Fruit fly (Drosophila melanogaster) whole organism, embryonic: Measurements from ENCODE around the gene mtTFB2.
A peak's percentile ranks its signal among the peaks of the same experiment; 100 is the strongest.

Experiments used
- Blimp-1 ChIP-seq: fragments of 200-800 bp; sonication (Bioruptor generic); optimal IDR thresholded peaks from 3 replicates; lab custom pipeline; 2018; ENCODE audit warnings: missing biosample characterization, missing genetic modification characterization, mild to moderate bottlenecking, moderate library complexity, missing genetic modification reagents
- CG11085 ChIP-seq: fragments of 200-800 bp; sonication (Bioruptor generic); IDR thresholded peaks from 2 replicates; pipeline ENCODE4 v1.3.6; 2022; ENCODE audit warnings: missing biosample characterization, missing genetic modification characterization
- CG11696 ChIP-seq: fragments of 200-800 bp; sonication (Bioruptor generic); IDR thresholded peaks from 2 replicates; pipeline ENCODE4 v1.3.6; 2022; ENCODE audit warnings: missing biosample characterization, missing genetic modification characterization
- CG12236 ChIP-seq: fragments of 200-800 bp; sonication (Bioruptor generic); optimal IDR thresholded peaks from 2 replicates; lab custom pipeline; 2016; ENCODE audit warnings: missing biosample characterization, missing genetic modification characterization
- CG13287 ChIP-seq: fragments of 200-800 bp; sonication (Bioruptor generic); IDR thresholded peaks from 2 replicates; pipeline ENCODE4 v1.3.6; 2022; ENCODE audit warnings: missing biosample characterization, missing genetic modification characterization; ENCODE audit not compliant: partially characterized antibody
- CG14014 ChIP-seq: fragments of 200-800 bp; sonication (Bioruptor generic); IDR thresholded peaks from 2 replicates; pipeline ENCODE4 v1.3.6; 2022; ENCODE audit warnings: missing biosample characterization, missing genetic modification characterization
- CG15073 ChIP-seq: fragments of 200-800 bp; sonication (Bioruptor generic); optimal IDR thresholded peaks from 2 replicates; lab custom pipeline; 2016; ENCODE audit warnings: missing biosample characterization, missing genetic modification characterization
- CG15269 ChIP-seq: fragments of 200-800 bp; sonication (Bioruptor generic); optimal IDR thresholded peaks from 2 replicates; lab custom pipeline; 2018; ENCODE audit warnings: missing biosample characterization, mild to moderate bottlenecking, missing genetic modification characterization, moderate library complexity
- CG15514 ChIP-seq: fragments of 200-800 bp; sonication (Bioruptor generic); optimal IDR thresholded peaks from 3 replicates; lab custom pipeline; 2017; ENCODE audit warnings: missing biosample characterization, missing genetic modification characterization, mild to moderate bottlenecking, moderate library complexity, missing genetic modification reagents
- CG17186 ChIP-seq: fragments of 200-800 bp; sonication (Bioruptor generic); optimal IDR thresholded peaks from 3 replicates; lab custom pipeline; 2017; ENCODE audit warnings: missing biosample characterization, missing genetic modification reagents, missing genetic modification characterization
- CG17568 ChIP-seq: fragments of 200-800 bp; sonication (Bioruptor generic); optimal IDR thresholded peaks from 2 replicates; lab custom pipeline; 2018; ENCODE audit warnings: missing biosample characterization, mild to moderate bottlenecking, missing genetic modification characterization, moderate library complexity
- CG2199 ChIP-seq: fragments of 200-800 bp; sonication (Bioruptor generic); IDR thresholded peaks from 3 replicates; pipeline ENCODE4 v1.3.6; 2022; ENCODE audit warnings: missing biosample characterization, missing genetic modification characterization
- CG31388 ChIP-seq: fragments of 200-800 bp; sonication (Bioruptor generic); optimal IDR thresholded peaks from 2 replicates; lab custom pipeline; 2016; ENCODE audit warnings: missing biosample characterization, missing genetic modification characterization
- CG3281 ChIP-seq: fragments of 200-800 bp; sonication (Bioruptor generic); optimal IDR thresholded peaks from 3 replicates; lab custom pipeline; 2017; ENCODE audit warnings: missing biosample characterization, mild to moderate bottlenecking, missing genetic modification characterization
- CG3838 ChIP-seq: fragments of 200-800 bp; sonication (Bioruptor generic); optimal IDR thresholded peaks from 3 replicates; lab custom pipeline; 2016; ENCODE audit warnings: missing biosample characterization, missing genetic modification characterization
- CG4424 ChIP-seq: fragments of 200-800 bp; sonication (Bioruptor generic); optimal IDR thresholded peaks from 3 replicates; lab custom pipeline; 2016; ENCODE audit warnings: missing biosample characterization, missing genetic modification characterization
- CG8765 ChIP-seq: fragments of 200-800 bp; sonication (Bioruptor generic); IDR thresholded peaks from 2 replicates; pipeline ENCODE4 v1.3.6; 2022; ENCODE audit warnings: missing biosample characterization, missing genetic modification characterization
- CG9727 ChIP-seq: fragments of 200-800 bp; sonication (Bioruptor generic); optimal IDR thresholded peaks from 3 replicates; lab custom pipeline; 2017; ENCODE audit warnings: missing biosample characterization, mild to moderate bottlenecking, missing genetic modification characterization
- Dip2 ChIP-seq: fragments of 200-800 bp; sonication (Bioruptor generic); IDR thresholded peaks from 2 replicates; pipeline ENCODE4 v1.3.6; 2022; ENCODE audit warnings: missing biosample characterization, missing genetic modification characterization
- Drgx ChIP-seq: fragments of 200-800 bp; sonication (Bioruptor generic); IDR thresholded peaks from 2 replicates; pipeline ENCODE4 v1.3.6; 2022; ENCODE audit warnings: missing biosample characterization, missing genetic modification characterization
- E2f2 ChIP-seq: fragments of 200-800 bp; sonication (Bioruptor generic); IDR thresholded peaks from 2 replicates; pipeline ENCODE4 v1.3.6; 2022; ENCODE audit warnings: missing biosample characterization, missing genetic modification characterization
- H15 ChIP-seq: fragments of 200-800 bp; sonication (Bioruptor generic); IDR thresholded peaks from 3 replicates; pipeline ENCODE4 v1.3.6; 2022; ENCODE audit warnings: missing biosample characterization, missing genetic modification characterization
- HLH3B ChIP-seq: fragments of 200-800 bp; sonication (Bioruptor generic); IDR thresholded peaks from 2 replicates; pipeline ENCODE4 v1.3.6; 2022; ENCODE audit warnings: missing biosample characterization, missing genetic modification characterization
- HmgZ ChIP-seq: fragments of 200-800 bp; sonication (Bioruptor generic); optimal IDR thresholded peaks from 2 replicates; lab custom pipeline; 2018; ENCODE audit warnings: missing biosample characterization, mild to moderate bottlenecking, missing genetic modification characterization
- Jarid2 ChIP-seq: fragments of 200-800 bp; sonication (Bioruptor generic); optimal IDR thresholded peaks from 3 replicates; lab custom pipeline; 2017; ENCODE audit warnings: mild to moderate bottlenecking, missing biosample characterization, missing genetic modification reagents, missing genetic modification characterization
- Lhr ChIP-seq: fragments of 200-800 bp; sonication (Bioruptor generic); optimal IDR thresholded peaks from 3 replicates; lab custom pipeline; 2017; ENCODE audit warnings: mild to moderate bottlenecking, missing biosample characterization, missing genetic modification reagents, missing genetic modification characterization
- Oaz ChIP-seq: fragments of 200-800 bp; sonication (Bioruptor generic); IDR thresholded peaks from 2 replicates; pipeline ENCODE4 v1.3.6; 2022; ENCODE audit warnings: missing biosample characterization, missing genetic modification characterization
- PHDP ChIP-seq: fragments of 200-800 bp; sonication (Bioruptor generic); optimal IDR thresholded peaks from 3 replicates; lab custom pipeline; 2018; ENCODE audit warnings: missing biosample characterization, mild to moderate bottlenecking, missing genetic modification characterization, moderate library complexity
- Pdp1 ChIP-seq, 2 experiments: fragments of 200-800 bp; sonication (Bioruptor generic); optimal IDR thresholded peaks; 3 replicates each; lab custom pipeline; 2016; ENCODE audit warnings: missing biosample characterization in 2 of 2, missing genetic modification characterization in 2 of 2, mild to moderate bottlenecking in 1 of 2, moderate library complexity in 1 of 2
- TFAM ChIP-seq: fragments of 200-800 bp; sonication (Bioruptor generic); optimal IDR thresholded peaks from 2 replicates; lab custom pipeline; 2017; ENCODE audit warnings: missing biosample characterization, missing genetic modification characterization, inconsistent platforms
- ab ChIP-seq: fragments of 200-800 bp; sonication (Bioruptor generic); optimal IDR thresholded peaks from 2 replicates; lab custom pipeline; 2016; ENCODE audit warnings: missing biosample characterization, missing genetic modification characterization
- cato ChIP-seq: fragments of 200-800 bp; sonication (Bioruptor generic); optimal IDR thresholded peaks from 2 replicates; lab custom pipeline; 2016; ENCODE audit warnings: missing biosample characterization, missing genetic modification characterization, borderline replicate concordance
- eyg ChIP-seq: fragments of 200-800 bp; sonication (Bioruptor generic); optimal IDR thresholded peaks from 3 replicates; lab custom pipeline; 2016; ENCODE audit warnings: missing biosample characterization, missing genetic modification characterization
- fd3F ChIP-seq: fragments of 200-800 bp; sonication (Bioruptor generic); optimal IDR thresholded peaks from 2 replicates; lab custom pipeline; 2018; ENCODE audit warnings: missing biosample characterization, mild to moderate bottlenecking, missing genetic modification characterization, moderate library complexity
- fd64A ChIP-seq: fragments of 200-800 bp; sonication (Bioruptor generic); optimal IDR thresholded peaks from 3 replicates; lab custom pipeline; 2018; ENCODE audit warnings: missing biosample characterization, mild to moderate bottlenecking, missing genetic modification characterization
- gro ChIP-seq: fragments of 200-800 bp; sonication (Bioruptor generic); optimal IDR thresholded peaks from 2 replicates; lab custom pipeline; 2016; ENCODE audit warnings: missing biosample characterization, missing genetic modification characterization
- ham ChIP-seq: fragments of 200-800 bp; sonication (Bioruptor generic); IDR thresholded peaks from 2 replicates; pipeline ENCODE4 v1.3.6; 2022; ENCODE audit warnings: missing biosample characterization, missing genetic modification characterization
- hkb ChIP-seq, 2 experiments: fragments of 200-800 bp in 1 of 2; fragments of >200 bp in 1 of 2; sonication (Bioruptor generic) in 1 of 2; IDR thresholded peaks in 1 of 2; optimal IDR thresholded peaks in 1 of 2; 2 replicates each; pipeline versions ENCODE4 v1.3.6 to Lab custom; 2017 to 2022; ENCODE audit warnings: missing biosample characterization in 1 of 2, missing genetic modification characterization in 1 of 2
- jing ChIP-seq: fragments of 200-800 bp; sonication (Bioruptor generic); optimal IDR thresholded peaks from 2 replicates; lab custom pipeline; 2018; ENCODE audit warnings: missing biosample characterization, mild to moderate bottlenecking, missing genetic modification characterization
- kah ChIP-seq: fragments of 200-800 bp; sonication (Bioruptor generic); optimal IDR thresholded peaks from 2 replicates; lab custom pipeline; 2018; ENCODE audit warnings: missing biosample characterization, mild to moderate bottlenecking, missing genetic modification characterization
- luna ChIP-seq: fragments of 200-800 bp; sonication (Bioruptor generic); optimal IDR thresholded peaks from 2 replicates; lab custom pipeline; 2016; ENCODE audit warnings: missing biosample characterization, missing genetic modification characterization
- nau ChIP-seq: fragments of 200-800 bp; sonication (Bioruptor generic); optimal IDR thresholded peaks from 3 replicates; lab custom pipeline; 2017; ENCODE audit warnings: missing biosample characterization, mild to moderate bottlenecking, missing genetic modification characterization, missing genetic modification reagents
- pb ChIP-seq: fragments of 200-800 bp; sonication (Bioruptor generic); optimal IDR thresholded peaks from 3 replicates; lab custom pipeline; 2016; ENCODE audit warnings: missing biosample characterization, missing genetic modification characterization
- pita ChIP-seq: fragments of 200-800 bp; sonication (Bioruptor generic); optimal IDR thresholded peaks from 2 replicates; lab custom pipeline; 2017; ENCODE audit warnings: missing biosample characterization, mild to moderate bottlenecking, missing genetic modification characterization
- sc ChIP-seq, 3 experiments: fragments of >200 bp in 2 of 3; fragments of 200-800 bp in 1 of 3; sonication (Bioruptor generic) in 1 of 3; optimal IDR thresholded peaks; 2 replicates in 2 of 3; 3 replicates in 1 of 3; lab custom pipeline; 2017; ENCODE audit warnings: mild to moderate bottlenecking in 1 of 3, missing biosample characterization in 1 of 3, missing genetic modification characterization in 1 of 3, missing genetic modification reagents in 1 of 3
- sisA ChIP-seq: fragments of 200-800 bp; sonication (Bioruptor generic); IDR thresholded peaks from 2 replicates; pipeline ENCODE4 v1.3.6; 2022; ENCODE audit warnings: missing biosample characterization, missing genetic modification characterization
- vnd ChIP-seq: fragments of 200-800 bp; sonication (Bioruptor generic); IDR thresholded peaks from 3 replicates; pipeline ENCODE4 v1.3.6; 2022; ENCODE audit warnings: missing biosample characterization, missing genetic modification characterization; ENCODE audit not compliant: partially characterized antibody
- wdn ChIP-seq: fragments of 200-800 bp; sonication (Bioruptor generic); IDR thresholded peaks from 2 replicates; pipeline ENCODE4 v1.3.6; 2022; ENCODE audit warnings: missing biosample characterization, missing genetic modification characterization
- zen ChIP-seq: fragments of 200-800 bp; sonication (Bioruptor generic); optimal IDR thresholded peaks from 3 replicates; lab custom pipeline; 2018; ENCODE audit warnings: missing biosample characterization, mild to moderate bottlenecking, missing genetic modification characterization, moderate library complexity

Gene mtTFB2

DNA sequence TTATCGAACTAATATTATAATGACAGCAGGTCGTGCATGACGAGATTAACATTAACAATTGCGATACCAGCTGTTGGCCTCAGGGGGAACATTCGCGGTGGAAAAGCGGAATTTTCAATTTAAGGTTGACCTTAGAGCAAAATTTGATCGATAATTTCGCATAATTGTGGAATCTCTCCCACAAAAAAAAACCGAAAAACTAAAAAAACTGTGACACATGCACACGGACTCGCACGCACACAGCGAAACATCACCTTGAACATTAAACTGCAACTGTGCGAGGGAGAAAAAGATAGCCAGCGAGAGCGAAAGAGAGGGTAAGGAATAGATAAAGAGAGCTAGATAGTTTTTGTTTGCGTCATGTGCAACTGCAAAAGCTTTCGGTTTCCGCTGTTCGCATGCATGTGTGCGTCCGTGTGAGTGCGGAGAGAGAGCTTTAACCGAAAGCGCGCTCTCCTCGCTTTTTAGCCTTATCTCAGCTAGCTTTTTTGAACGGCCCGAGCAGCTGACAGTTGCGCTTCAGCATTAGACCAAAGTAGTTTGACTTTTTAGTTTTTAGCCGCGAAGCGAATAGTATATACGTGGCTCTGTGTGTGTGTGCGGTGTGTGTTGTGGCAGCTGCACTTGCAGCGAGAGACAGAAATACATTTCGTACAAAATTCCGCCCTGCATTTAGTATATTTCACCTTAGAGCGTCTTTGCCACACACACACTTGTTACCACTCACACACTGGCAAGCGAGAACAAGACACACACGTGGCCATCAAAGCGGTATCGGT, 48.1 kb downstream of the mtTFB2 start (continued):
- TF ChIP-seq TFAM (GFP tag; lab: Kevin White, UChicago): no peak
- no peak for TF ChIP-seq Dip2
- TF ChIP-seq nau (GFP tag; lab: Kevin White, UChicago): peak; percentile 55
- no peak for TF ChIP-seq vnd (GFP tag; lab: Robert Waterston, UW)
- TF ChIP-seq luna (GFP tag; lab: Kevin White, UChicago): no peak
- TF ChIP-seq CG15073 (GFP tag; lab: Kevin White, UChicago): no peak
- no peak for TF ChIP-seq CG4424 (GFP tag; lab: Kevin White, UChicago)
- TF ChIP-seq HmgZ: peak; percentile 45
- no peak for TF ChIP-seq ham (GFP tag; lab: Robert Waterston, UW)
- TF ChIP-seq ab (GFP tag; lab: Kevin White, UChicago): no peak
- TF ChIP-seq sisA (GFP tag; lab: Robert Waterston, UW): no peak
- TF ChIP-seq Jarid2 (GFP tag; lab: Kevin White, UChicago): peak; percentile 88
- no peak for TF ChIP-seq CG9727 (GFP tag; lab: Kevin White, UChicago)
- no peak for TF ChIP-seq CG8765 (GFP tag; lab: Robert Waterston, UW)
- TF ChIP-seq Lhr: no peak
- no peak for TF ChIP-seq fd3F
- TF ChIP-seq CG3281: peak; percentile 39
- peak; percentile 40 for TF ChIP-seq CG15269 (tag; lab: Kevin White, UChicago)
- TF ChIP-seq Drgx (GFP tag; lab: Robert Waterston, UW): peak; percentile 36
- no peak for TF ChIP-seq Blimp-1
- TF ChIP-seq CG17186: no peak
- TF ChIP-seq CG11085: no peak
- TF ChIP-seq pita (GFP tag; lab: Kevin White, UChicago): no peak
- TF ChIP-seq fd64A (GFP tag; lab: Kevin White, UChicago): no peak
- no peak for TF ChIP-seq HLH3B
- no peak for TF ChIP-seq jing (GFP tag; lab: Kevin White, UChicago)
- no peak for TF ChIP-seq CG11696
- no peak for TF ChIP-seq pb (GFP tag; lab: Kevin White, UChicago)
- TF ChIP-seq CG15514: no peak
- TF ChIP-seq CG17568 (GFP tag; lab: Kevin White, UChicago): no peak
- no peak for TF ChIP-seq CG12236 (GFP tag; lab: Kevin White, UChicago)
- TF ChIP-seq H15 (GFP tag; lab: Robert Waterston, UW): no peak
- no peak for TF ChIP-seq sc (optimal IDR thresholded peaks at IDR 0.05; lab: Kevin White, UChicago)
- TF ChIP-seq sc (GFP tag; optimal IDR thresholded peaks at IDR 0.05; lab: Kevin White, UChicago): no peak
- TF ChIP-seq E2f2: no peak
- no peak for TF ChIP-seq hkb (optimal IDR thresholded peaks at IDR 0.05; lab: Kevin White, UChicago)
- peak; percentile 30 for TF ChIP-seq hkb (GFP tag; IDR thresholded peaks at IDR 0.05; lab: Robert Waterston, UW)
- TF ChIP-seq CG2199 (GFP tag; lab: Robert Waterston, UW): no peak
- TF ChIP-seq gro (GFP tag; lab: Kevin White, UChicago): peak; percentile 27
- no peak for TF ChIP-seq PHDP (tag; lab: Kevin White, UChicago)
- no peak for TF ChIP-seq CG3838
- TF ChIP-seq cato: no peak
- no peak for TF ChIP-seq zen (tag; lab: Kevin White, UChicago)
- TF ChIP-seq eyg (GFP tag; lab: Kevin White, UChicago): no peak
- TF ChIP-seq CG14014 (GFP tag; lab: Robert Waterston, UW): peak; percentile 42; the same call in 1 of the 2 replicates
- TF ChIP-seq Pdp1 (GFP tag; optimal IDR thresholded peaks at IDR 0.05; lab: Kevin White, UChicago): peak in 1 of 2 experiments; percentile 92
- TF ChIP-seq Oaz (GFP tag; lab: Robert Waterston, UW): no peak
- no peak for TF ChIP-seq kah
- no peak for TF ChIP-seq wdn
- TF ChIP-seq CG13287 (GFP tag; lab: Robert Waterston, UW): peak; percentile 44
- TF ChIP-seq CG31388 (GFP tag; lab: Kevin White, UChicago): no peak
